Worm (Caenorhabditis elegans): ENCODE results near the gene praf-3.

Gene praf-3

DNA sequence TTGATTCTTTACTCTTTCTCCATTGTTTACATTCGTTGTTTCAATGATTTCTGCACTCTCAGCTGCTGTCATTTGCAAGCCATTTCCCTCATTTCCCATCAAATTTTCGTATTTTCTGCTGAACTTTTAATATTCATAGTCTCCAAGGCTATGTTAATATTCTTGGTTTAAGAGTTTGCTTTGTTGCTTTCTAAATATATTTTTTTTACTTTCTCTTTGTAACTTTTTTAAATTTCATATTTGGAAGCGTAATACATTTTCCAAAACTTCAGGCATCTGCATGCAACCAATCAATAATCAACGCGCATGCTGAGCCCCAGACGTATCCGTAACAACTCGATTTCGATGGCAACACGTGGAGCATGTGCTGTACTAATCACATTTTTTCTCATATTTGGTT, 19.0 kb upstream of the praf-3 start, which contains the start of gene sqv-1:
Gene sqv-1, plus strand, starts transcription at position 301 of the 400 bp plus-strand sequence.
- TF ChIP-seq unc-55 (GFP tag; optimal IDR thresholded peaks at IDR 0.05) (no peak), ceh-6 (GFP tag; optimal IDR thresholded peaks at IDR 0.05) (no peak), hlh-8 (tag; optimal IDR thresholded peaks at IDR 0.05) (no peak), lin-11 (tag; optimal IDR thresholded peaks at IDR 0.05) (no peak), dve-1 (tag; optimal IDR thresholded peaks at IDR 0.05) (no peak), ahr-1 (tag; optimal IDR thresholded peaks at IDR 0.05) (no peak), tbx-2 (tag; optimal IDR thresholded peaks at IDR 0.05) (no peak), gmeb-2 (tag; optimal IDR thresholded peaks at IDR 0.05) (no peak)

DNA sequence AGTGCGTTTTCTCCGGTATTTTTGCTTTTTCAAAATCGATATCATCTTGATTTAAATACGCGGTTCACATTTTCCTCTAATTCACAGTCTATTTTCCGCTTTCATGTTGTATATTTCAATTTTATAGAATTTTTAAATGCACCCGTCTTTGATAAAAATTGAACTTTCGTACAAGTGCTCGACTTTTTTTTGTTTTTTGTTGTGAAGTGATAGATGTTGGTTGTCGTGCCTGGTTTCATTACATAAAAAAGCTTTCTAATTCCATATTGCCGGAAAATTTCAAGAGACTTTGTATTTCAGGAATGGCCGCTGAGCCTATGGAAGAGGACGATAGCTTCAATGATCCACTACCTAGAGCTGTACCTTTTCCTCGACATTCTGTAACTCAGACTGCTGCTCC, 16.6 kb upstream of the praf-3 start, which contains the start of gene D2096.12:
Gene D2096.12, plus strand, starts transcription at position 301 of the 400 bp plus-strand sequence.
- TF ChIP-seq ceh-22 (tag; optimal IDR thresholded peaks at IDR 0.05) (no peak), C08G9.2 (tag; optimal IDR thresholded peaks at IDR 0.05) (no peak), elt-2 (tag; optimal IDR thresholded peaks at IDR 0.05) (no peak), hlh-13 (GFP tag; optimal IDR thresholded peaks at IDR 0.05) (no peak), unc-3 (GFP tag; conservative IDR thresholded peaks at IDR 0.05) (no peak), unc-3 (tag; optimal IDR thresholded peaks at IDR 0.05) (no peak), K09A11.1 (tag; optimal IDR thresholded peaks at IDR 0.05; ENCODE audit: insufficient read depth) (no peak)

DNA sequence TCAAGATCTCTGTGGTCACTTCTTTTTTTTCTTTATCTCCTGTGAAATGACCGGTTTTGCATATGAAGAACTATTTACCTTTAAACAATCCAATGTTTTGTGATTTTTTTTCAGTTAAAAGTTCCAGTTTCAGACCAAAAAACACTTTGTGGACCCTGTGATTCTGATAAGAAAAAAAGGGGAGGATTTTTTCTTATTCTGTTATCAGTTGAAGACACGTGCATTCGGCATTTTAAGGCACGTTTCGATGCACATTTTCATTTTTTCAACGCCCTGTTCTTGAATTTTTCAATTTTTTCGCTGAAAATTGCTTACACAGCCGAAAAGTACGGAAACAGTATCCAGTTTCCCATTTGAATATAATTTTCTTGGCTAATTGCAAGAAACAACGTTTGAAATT, 13.5 kb upstream of the praf-3 start, which contains the start of gene aagr-1:
Gene aagr-1, plus strand, starts transcription at position 227 of the 400 bp plus-strand sequence.
- no peak for TF ChIP-seq ceh-45 (GFP tag; IDR thresholded peaks at IDR 0.05)

DNA sequence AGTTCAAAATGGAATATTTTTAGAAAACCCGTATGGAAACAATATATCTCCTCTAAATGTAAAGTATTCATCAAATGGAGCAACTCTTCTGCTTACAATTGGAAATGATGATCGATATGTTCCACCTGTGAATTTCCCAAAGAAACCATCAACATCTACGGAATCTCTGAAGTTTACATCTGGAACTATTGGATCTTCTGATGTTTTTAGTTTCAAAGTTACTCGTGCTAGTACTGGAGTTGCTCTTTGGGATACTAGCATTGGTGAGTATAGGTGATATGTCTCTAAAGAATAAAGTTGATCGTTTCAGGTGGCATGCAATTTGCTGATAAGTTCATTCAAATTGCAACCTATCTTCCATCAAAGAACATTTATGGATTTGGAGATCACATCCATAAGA, 11.9 kb upstream of the praf-3 start:
- no peak for TF ChIP-seq pros-1 (tag; optimal IDR thresholded peaks at IDR 0.05)
- no peak for TF ChIP-seq fax-1 (tag; optimal IDR thresholded peaks at IDR 0.05)
- TF ChIP-seq sdc-2 (tag; optimal IDR thresholded peaks at IDR 0.05): no peak
- no peak for TF ChIP-seq hlh-15 (tag; optimal IDR thresholded peaks at IDR 0.05)
- TF ChIP-seq madf-2 (tag; optimal IDR thresholded peaks at IDR 0.05): no peak
- TF ChIP-seq ceh-19 (GFP tag; optimal IDR thresholded peaks at IDR 0.05): no peak
- no peak for TF ChIP-seq che-1 (tag; optimal IDR thresholded peaks at IDR 0.05)
- TF ChIP-seq nfya-1 (tag; optimal IDR thresholded peaks at IDR 0.05): no peak
- no peak for TF ChIP-seq ceh-31 (tag; optimal IDR thresholded peaks at IDR 0.05)
- TF ChIP-seq ttx-3 (tag; optimal IDR thresholded peaks at IDR 0.05): no peak
- TF ChIP-seq gmeb-2 (tag; optimal IDR thresholded peaks at IDR 0.05): no peak
- no peak for TF ChIP-seq elt-2 (tag; optimal IDR thresholded peaks at IDR 0.05)
- TF ChIP-seq ceh-45 (GFP tag; IDR thresholded peaks at IDR 0.05): no peak
- TF ChIP-seq pat-9 (tag; optimal IDR thresholded peaks at IDR 0.05): no peak
- TF ChIP-seq T23F11.4 (GFP tag; optimal IDR thresholded peaks at IDR 0.05): no peak
- TF ChIP-seq sox-4 (tag; optimal IDR thresholded peaks at IDR 0.05): no peak
- no peak for TF ChIP-seq dve-1 (tag; optimal IDR thresholded peaks at IDR 0.05)

DNA sequence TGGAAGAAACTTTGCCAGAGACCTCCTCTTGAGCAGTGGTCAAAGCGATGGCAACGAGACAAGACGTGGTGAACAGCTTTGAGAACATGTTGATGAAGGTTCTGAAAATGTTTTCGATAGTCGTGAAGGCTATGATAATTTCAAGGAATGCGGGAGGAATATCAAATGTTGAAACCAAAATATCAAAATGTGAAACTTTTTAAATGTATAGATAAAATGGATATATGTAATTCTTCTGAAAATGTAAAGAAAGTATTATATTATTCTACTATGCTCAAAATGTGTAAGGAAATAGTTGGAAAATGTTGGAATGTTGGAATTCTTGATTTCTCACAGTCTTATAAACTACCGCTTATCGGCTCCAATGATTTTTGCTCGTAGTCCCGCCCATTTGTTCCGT, 10.6 kb upstream of the praf-3 start, which contains the start of gene D2096.6:
Gene D2096.6, minus strand, starts transcription at position 101 of the 400 bp plus-strand sequence.
- TF ChIP-seq tbx-2 (tag; optimal IDR thresholded peaks at IDR 0.05): no peak
- TF ChIP-seq unc-42 (tag; optimal IDR thresholded peaks at IDR 0.05): no peak

DNA sequence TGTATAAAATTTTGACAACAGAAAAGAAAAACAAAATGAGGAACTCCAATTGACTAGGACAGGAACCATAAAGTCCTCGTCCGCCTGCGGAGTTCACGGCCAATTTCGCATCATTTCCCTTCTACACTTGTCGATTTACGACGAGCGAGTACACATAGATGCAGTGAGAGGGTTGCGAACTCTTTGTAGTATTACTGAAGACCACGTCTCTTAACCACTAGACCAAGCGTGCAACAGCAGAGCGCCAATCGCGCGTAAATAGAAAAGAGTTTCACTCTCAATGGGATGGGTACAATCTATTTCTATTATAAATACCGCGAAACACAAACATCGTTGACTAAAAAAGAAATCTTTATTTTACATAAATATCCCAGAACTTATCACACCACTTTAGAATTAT, 4.4 kb upstream of the praf-3 start:
- TF ChIP-seq ceh-34 (tag; optimal IDR thresholded peaks at IDR 0.05) (peak; percentile 87), ceh-30 (tag; optimal IDR thresholded peaks at IDR 0.05) (peak; percentile 53), tbx-2 (tag; optimal IDR thresholded peaks at IDR 0.05) (peak; percentile 86), ttx-3 (tag; optimal IDR thresholded peaks at IDR 0.05) (peak; percentile 82), unc-86 (tag; optimal IDR thresholded peaks at IDR 0.05) (peak; percentile 84), nfya-1 (tag; optimal IDR thresholded peaks at IDR 0.05) (peak; percentile 67), hlh-6 (tag; optimal IDR thresholded peaks at IDR 0.05) (peak; percentile 89), mec-3 (tag; optimal IDR thresholded peaks at IDR 0.05; ENCODE audit: borderline replicate concordance) (no peak), ceh-48 (tag; optimal IDR thresholded peaks at IDR 0.05) (peak; percentile 77), sox-2 (GFP tag; IDR thresholded peaks at IDR 0.05) (peak; percentile 72), dmd-4 (tag; optimal IDR thresholded peaks at IDR 0.05; ENCODE audit: borderline replicate concordance) (peak; percentile 31), rnt-1 (tag; optimal IDR thresholded peaks at IDR 0.05) (peak; percentile 50), pqm-1 (tag; optimal IDR thresholded peaks at IDR 0.05) (peak; percentile 16), hlh-30 (tag; optimal IDR thresholded peaks at IDR 0.05; ENCODE audit: insufficient read depth) (peak; percentile 56), pag-3 (tag; optimal IDR thresholded peaks at IDR 0.05; ENCODE audit: borderline replicate concordance) (peak; percentile 39), elt-4 (tag; optimal IDR thresholded peaks at IDR 0.05) (no peak), C08G9.2 (tag; optimal IDR thresholded peaks at IDR 0.05) (peak; percentile 69)

All from whole organism, late embryonic.